Fruit fly (Drosophila melanogaster) whole organism, wandering third instar larva: ENCODE data around the gene CG7650.
A peak's percentile ranks its signal among the peaks of the same experiment; 100 is the strongest.

Experiments
- Abd-B ChIP-seq: fragments of >200 bp; optimal IDR thresholded peaks from 2 replicates; lab custom pipeline; 2017; ENCODE audit warnings: missing biosample characterization, missing genetic modification characterization
- CG32264 ChIP-seq: fragments of 200-800 bp; sonication (Bioruptor generic); optimal IDR thresholded peaks from 2 replicates; lab custom pipeline; 2016; ENCODE audit warnings: missing biosample characterization, missing genetic modification characterization
- CG9705 ChIP-seq: fragments of 200-800 bp; sonication (Bioruptor generic); optimal IDR thresholded peaks from 2 replicates; lab custom pipeline; 2018; ENCODE audit warnings: missing biosample characterization, mild to moderate bottlenecking, missing genetic modification characterization
- CrebA ChIP-seq: fragments of 200-800 bp; sonication (Bioruptor generic); optimal IDR thresholded peaks from 2 replicates; lab custom pipeline; 2016; ENCODE audit warnings: missing biosample characterization, mild to moderate bottlenecking, missing genetic modification characterization, borderline replicate concordance
- Dfd ChIP-seq: fragments of >200 bp; optimal IDR thresholded peaks from 2 replicates; lab custom pipeline; 2017; ENCODE audit warnings: missing biosample characterization, missing genetic modification characterization
- Dif ChIP-seq: fragments of 200-275, 200-300 bp; sonication (Bioruptor generic); optimal IDR thresholded peaks from 2 replicates; lab custom pipeline; 2018; ENCODE audit warnings: missing biosample characterization, missing genetic modification characterization; ENCODE audit not compliant: partially characterized antibody
- GATAd ChIP-seq: sonication (Bioruptor generic); optimal IDR thresholded peaks from 2 replicates; lab custom pipeline; 2016; ENCODE audit warnings: missing biosample characterization, missing genetic modification characterization
- HLH106 ChIP-seq: fragments of 200-800 bp; optimal IDR thresholded peaks from 3 replicates; lab custom pipeline; 2019; ENCODE audit warnings: missing biosample characterization, mild to moderate bottlenecking, missing genetic modification characterization, moderate library complexity
- Hnf4 ChIP-seq: fragments of 200-800 bp; sonication (Bioruptor generic); optimal IDR thresholded peaks from 2 replicates; lab custom pipeline; 2016; ENCODE audit warnings: missing biosample characterization, mild to moderate bottlenecking, missing genetic modification characterization
- Hr78 ChIP-seq: fragments of >200 bp; optimal IDR thresholded peaks from 2 replicates; lab custom pipeline; 2017; ENCODE audit warnings: missing biosample characterization, missing genetic modification characterization
- Hr83 ChIP-seq: fragments of 200-300 bp; sonication (Bioruptor generic); optimal IDR thresholded peaks from 2 replicates; lab custom pipeline; 2016; ENCODE audit warnings: missing biosample characterization, mild to moderate bottlenecking, missing genetic modification characterization, moderate library complexity; ENCODE audit not compliant: poor library complexity, severe bottlenecking
- Jra ChIP-seq: sonication (Bioruptor generic); optimal IDR thresholded peaks from 2 replicates; lab custom pipeline; 2016; ENCODE audit warnings: missing biosample characterization, missing genetic modification characterization
- Mio ChIP-seq: sonication (Bioruptor generic); optimal IDR thresholded peaks from 2 replicates; lab custom pipeline; 2016; ENCODE audit warnings: missing biosample characterization, missing genetic modification characterization
- Myc ChIP-seq: fragments of >200 bp; optimal IDR thresholded peaks from 2 replicates; lab custom pipeline; 2017
- N ChIP-seq: fragments of >200 bp; optimal IDR thresholded peaks from 2 replicates; lab custom pipeline; 2018; ENCODE audit warnings: missing biosample characterization, missing external identifiers, missing genetic modification characterization
- OdsH ChIP-seq: fragments of 200-800 bp; sonication (Bioruptor generic); optimal IDR thresholded peaks from 2 replicates; lab custom pipeline; 2016; ENCODE audit warnings: missing biosample characterization, mild to moderate bottlenecking, missing genetic modification characterization
- Rel ChIP-seq, 2 experiments: fragments of 200-800 bp; sonication (Bioruptor generic) in 1 of 2; optimal IDR thresholded peaks; 2 replicates in 1 of 2; 3 replicates in 1 of 2; lab custom pipeline; 2016 to 2019; ENCODE audit warnings: mild to moderate bottlenecking in 2 of 2, missing biosample characterization in 2 of 2, missing genetic modification characterization in 2 of 2, moderate library complexity in 1 of 2
- Sp1 ChIP-seq: fragments of 200-800 bp; sonication (Bioruptor generic); optimal IDR thresholded peaks from 3 replicates; lab custom pipeline; 2019; ENCODE audit warnings: missing biosample characterization, mild to moderate bottlenecking, missing genetic modification characterization, moderate library complexity
- Vsx2 ChIP-seq: fragments of 200-300, 225-300 bp; sonication (Bioruptor generic); optimal IDR thresholded peaks from 2 replicates; lab custom pipeline; 2018; ENCODE audit warnings: missing biosample characterization, missing genetic modification characterization; ENCODE audit not compliant: partially characterized antibody
- br ChIP-seq: fragments of 200-800 bp; sonication (Bioruptor generic); optimal IDR thresholded peaks from 2 replicates; lab custom pipeline; 2016; ENCODE audit warnings: missing biosample characterization, missing genetic modification characterization
- brk ChIP-seq: fragments of 200-800 bp; sonication (Bioruptor generic); optimal IDR thresholded peaks from 2 replicates; lab custom pipeline; 2016; ENCODE audit warnings: missing biosample characterization, mild to moderate bottlenecking, missing genetic modification characterization
- dl ChIP-seq, 2 experiments: fragments of 175-275, 200-275 bp in 1 of 2; fragments of 200-275 bp in 1 of 2; sonication (Bioruptor generic); optimal IDR thresholded peaks; lab custom pipeline; 2018; ENCODE audit warnings: mild to moderate bottlenecking in 2 of 2, missing biosample characterization in 2 of 2, missing genetic modification characterization in 2 of 2, moderate library complexity in 2 of 2; ENCODE audit not compliant: partially characterized antibody in 2 of 2, insufficient read depth in 1 of 2
- dmrt93B ChIP-seq: fragments of 200-800 bp; sonication (Bioruptor generic); optimal IDR thresholded peaks from 2 replicates; lab custom pipeline; 2018; ENCODE audit warnings: missing biosample characterization, mild to moderate bottlenecking, missing genetic modification characterization
- dsf ChIP-seq: sonication (Bioruptor generic); optimal IDR thresholded peaks from 2 replicates; lab custom pipeline; 2016; ENCODE audit warnings: missing biosample characterization, missing genetic modification characterization, borderline replicate concordance
- ey ChIP-seq: fragments of 200-800 bp; sonication (Bioruptor generic); optimal IDR thresholded peaks from 2 replicates; lab custom pipeline; 2016; ENCODE audit warnings: missing biosample characterization, missing genetic modification characterization
- foxo ChIP-seq, 2 experiments: fragments of 200-800 bp; sonication (Bioruptor generic); optimal IDR thresholded peaks; 2 replicates in 1 of 2; 3 replicates in 1 of 2; lab custom pipeline; 2016 to 2017; ENCODE audit warnings: missing biosample characterization in 2 of 2, missing genetic modification characterization in 2 of 2
- fru ChIP-seq: fragments of 200-800 bp; sonication (Bioruptor generic); optimal IDR thresholded peaks from 3 replicates; lab custom pipeline; 2016; ENCODE audit warnings: missing biosample characterization, mild to moderate bottlenecking, missing genetic modification characterization
- h ChIP-seq: fragments of 200-800 bp; sonication (Bioruptor generic); optimal IDR thresholded peaks from 3 replicates; lab custom pipeline; 2016; ENCODE audit warnings: missing biosample characterization, mild to moderate bottlenecking, missing genetic modification characterization
- jim ChIP-seq: fragments of 175-275, 200-325 bp; sonication (Bioruptor generic); optimal IDR thresholded peaks from 2 replicates; lab custom pipeline; 2016; ENCODE audit warnings: missing biosample characterization, mild to moderate bottlenecking, missing genetic modification characterization
- lola ChIP-seq: fragments of >200 bp; optimal IDR thresholded peaks from 2 replicates; lab custom pipeline; 2017; ENCODE audit warnings: missing biosample characterization, missing genetic modification characterization
- pan ChIP-seq: fragments of >200 bp; optimal IDR thresholded peaks from 2 replicates; lab custom pipeline; 2017
- psq ChIP-seq: fragments of 200-800 bp; sonication (Bioruptor generic); optimal IDR thresholded peaks from 3 replicates; lab custom pipeline; 2017; ENCODE audit warnings: missing biosample characterization, mild to moderate bottlenecking, missing genetic modification characterization, moderate library complexity
- rgr ChIP-seq: fragments of 200-800 bp; sonication (Bioruptor generic); optimal IDR thresholded peaks from 3 replicates; lab custom pipeline; 2016; ENCODE audit warnings: missing biosample characterization, mild to moderate bottlenecking, missing genetic modification characterization
- sage ChIP-seq: fragments of 200-800 bp; sonication (Bioruptor generic); optimal IDR thresholded peaks from 2 replicates; lab custom pipeline; 2016; ENCODE audit warnings: missing biosample characterization, mild to moderate bottlenecking, missing genetic modification characterization
- sv ChIP-seq: fragments of 200-800 bp; sonication (Bioruptor generic); optimal IDR thresholded peaks from 3 replicates; lab custom pipeline; 2016; ENCODE audit warnings: missing biosample characterization, missing genetic modification characterization
- tai ChIP-seq: sonication (Bioruptor generic); optimal IDR thresholded peaks from 2 replicates; lab custom pipeline; 2016; ENCODE audit warnings: missing biosample characterization, missing genetic modification characterization
- usp ChIP-seq: fragments of >200 bp; optimal IDR thresholded peaks from 2 replicates; lab custom pipeline; 2017; ENCODE audit warnings: missing biosample characterization, missing genetic modification characterization
- woc ChIP-seq: sonication (Bioruptor generic); optimal IDR thresholded peaks from 2 replicates; lab custom pipeline; 2016; ENCODE audit warnings: missing biosample characterization, mild to moderate bottlenecking, missing genetic modification characterization

The CG7650 gene

dm6 chr3L:15624097-15624496, 13.9 kb upstream of the CG7650 start:
- TF ChIP-seq sage (GFP tag; lab: Kevin White, UChicago) (no peak), Hr83 (GFP tag; lab: Kevin White, UChicago) (no peak), pan (lab: Kevin White, UChicago) (no peak), dmrt93B (GFP tag; lab: Kevin White, UChicago) (no peak), h (no peak), Hr78 (no peak), Vsx2 (GFP tag; lab: Kevin White, UChicago) (no peak), jim (GFP tag; lab: Kevin White, UChicago) (no peak), CG32264 (GFP tag; lab: Kevin White, UChicago) (no peak), woc (GFP tag; lab: Kevin White, UChicago) (no peak), CG9705 (no peak), GATAd (GFP tag; lab: Kevin White, UChicago) (no peak)
- TF ChIP-seq, all 38 proteins: peak for 0

- peak; percentile 78 for TF ChIP-seq CG9705
- TF ChIP-seq jim (GFP tag; lab: Kevin White, UChicago) = peak; percentile 26
- TF ChIP-seq rgr (GFP tag; lab: Kevin White, UChicago) = peak; percentile 95
- no peak for TF ChIP-seq lola (GFP tag; lab: Kevin White, UChicago)
- no peak for TF ChIP-seq Hr78
- TF ChIP-seq woc (GFP tag; lab: Kevin White, UChicago) = peak; percentile 60
- TF ChIP-seq sage (GFP tag; lab: Kevin White, UChicago) = peak; percentile 55
- TF ChIP-seq OdsH (GFP tag; lab: Kevin White, UChicago) = peak; percentile 79
- TF ChIP-seq Dfd (GFP tag; lab: Kevin White, UChicago) = no peak
- peak; percentile 95 for TF ChIP-seq tai (GFP tag; lab: Kevin White, UChicago)
- peak; percentile 89 for TF ChIP-seq CG32264 (GFP tag; lab: Kevin White, UChicago)
- TF ChIP-seq Hnf4 = peak; percentile 98
- TF ChIP-seq sv = peak; percentile 70
- peak; percentile 28 for TF ChIP-seq CrebA (GFP tag; lab: Kevin White, UChicago)
- TF ChIP-seq GATAd (GFP tag; lab: Kevin White, UChicago) = peak; percentile 81
- TF ChIP-seq HLH106 (tag; lab: Kevin White, UChicago) = peak; percentile 73
- no peak for TF ChIP-seq Rel (GFP tag; optimal IDR thresholded peaks at IDR 0.05; lab: Kevin White, UChicago)
- peak; percentile 82 for TF ChIP-seq Rel (tag; optimal IDR thresholded peaks at IDR 0.05; lab: Kevin White, UChicago)
- peak; percentile 94 for TF ChIP-seq h
- TF ChIP-seq br (GFP tag; lab: Kevin White, UChicago) = peak; percentile 94
- peak; percentile 67 for TF ChIP-seq Dif
- TF ChIP-seq pan (lab: Kevin White, UChicago) = no peak
- TF ChIP-seq Mio (GFP tag; lab: Kevin White, UChicago) = peak; percentile 81
- TF ChIP-seq Sp1 (GFP tag; lab: Kevin White, UChicago) = peak; percentile 71
- TF ChIP-seq Vsx2 (GFP tag; lab: Kevin White, UChicago) = peak; percentile 48
- peak; percentile 29 for TF ChIP-seq N (GFP tag; lab: Kevin White, UChicago)
- peak; percentile 85 for TF ChIP-seq brk (GFP tag; lab: Kevin White, UChicago)
- TF ChIP-seq dmrt93B (GFP tag; lab: Kevin White, UChicago) = peak; percentile 78
- peak; percentile 85 for TF ChIP-seq dsf (GFP tag; lab: Kevin White, UChicago)
- peak; percentile 23 for TF ChIP-seq Myc (lab: Kevin White, UChicago)
- peak; percentile 21 to 62 for TF ChIP-seq dl (GFP tag; optimal IDR thresholded peaks at IDR 0.05; lab: Kevin White, UChicago; ENCODE audit: insufficient read depth in 1 of 2, partially characterized antibody in 2 of 2)
- no peak for TF ChIP-seq usp
- peak; percentile 88 for TF ChIP-seq ey
- no peak for TF ChIP-seq Abd-B (GFP tag; lab: Kevin White, UChicago)
- peak; percentile 99 for TF ChIP-seq Hr83 (GFP tag; lab: Kevin White, UChicago)
- peak; percentile 64 to 95 for TF ChIP-seq foxo (GFP tag; optimal IDR thresholded peaks at IDR 0.05; lab: Kevin White, UChicago)
- TF ChIP-seq fru (GFP tag; lab: Kevin White, UChicago) = peak; percentile 87
- peak; percentile 87 for TF ChIP-seq psq (GFP tag; lab: Kevin White, UChicago)
- TF ChIP-seq Jra (GFP tag; lab: Kevin White, UChicago) = peak; percentile 94
Measured at dm6 chr3L:15619626-15620247, 9.6 kb upstream of the CG7650 start, which contains the start of gene Phs. Phs (plus strand) TSS chr3L:15619901.
